Worm (Caenorhabditis elegans) whole organism, L2 larva: ENCODE data around the gene C23G10.11.

ENCODE experiments used
- C34F6.9 ChIP-seq: fragments of 150-350 bp; optimal IDR thresholded peaks from 2 replicates; lab custom pipeline; 2014; ENCODE audit warnings: missing biosample characterization, missing genetic modification characterization
- ZK546.5 ChIP-seq: sonication (generic microtip); optimal IDR thresholded peaks from 2 replicates; lab custom pipeline; 2017; ENCODE audit warnings: missing biosample characterization, missing genetic modification characterization
- alr-1 ChIP-seq: fragments of 150-350 bp; optimal IDR thresholded peaks from 2 replicates; lab custom pipeline; 2014; ENCODE audit warnings: missing biosample characterization, missing genetic modification characterization
- ama-1 ChIP-seq: fragments of 150-350 bp; optimal IDR thresholded peaks from 2 replicates; lab custom pipeline; 2018; ENCODE audit warnings: inconsistent platforms
- blmp-1 ChIP-seq: sonication (generic microtip); optimal IDR thresholded peaks from 2 replicates; lab custom pipeline; 2017; ENCODE audit warnings: missing genetic modification characterization, mild to moderate bottlenecking, missing compliant biosample characterization, antibody characterized with exemption, moderate library complexity; ENCODE audit not compliant: insufficient read depth
- ceh-82 ChIP-seq: fragments of 150-350 bp; optimal IDR thresholded peaks from 2 replicates; lab custom pipeline; 2014; ENCODE audit warnings: missing biosample characterization, missing genetic modification characterization
- dmd-4 ChIP-seq: sonication (generic microtip); optimal IDR thresholded peaks from 2 replicates; lab custom pipeline; 2017; ENCODE audit warnings: missing biosample characterization, missing genetic modification characterization
- elt-1 ChIP-seq: fragments of 150-350 bp; optimal IDR thresholded peaks from 2 replicates; lab custom pipeline; 2014; ENCODE audit warnings: missing biosample characterization, missing genetic modification characterization
- elt-3 ChIP-seq: sonication (generic microtip); optimal IDR thresholded peaks from 2 replicates; lab custom pipeline; 2017; ENCODE audit warnings: missing biosample characterization, missing genetic modification characterization
- fos-1 ChIP-seq: fragments of 150-350 bp; optimal IDR thresholded peaks from 2 replicates; lab custom pipeline; 2014; ENCODE audit warnings: missing biosample characterization, missing genetic modification characterization
- gmeb-1 ChIP-seq: fragments of 150-350 bp; optimal IDR thresholded peaks from 2 replicates; lab custom pipeline; 2014; ENCODE audit warnings: missing biosample characterization, missing genetic modification characterization
- lsy-2 ChIP-seq, 2 experiments: fragments of 150-350 bp in 1 of 2; sonication (generic microtip) in 1 of 2; optimal IDR thresholded peaks; 2 replicates each; lab custom pipeline; 2014 to 2017; ENCODE audit warnings: missing biosample characterization in 2 of 2, missing genetic modification characterization in 2 of 2
- mab-5 ChIP-seq: fragments of 150-350 bp; optimal IDR thresholded peaks from 2 replicates; lab custom pipeline; 2014; ENCODE audit warnings: missing biosample characterization, missing genetic modification characterization
- mdl-1 ChIP-seq, 2 experiments: fragments of 150-350 bp in 1 of 2; sonication (generic microtip) in 1 of 2; optimal IDR thresholded peaks; 2 replicates each; lab custom pipeline; 2017; ENCODE audit warnings: missing biosample characterization in 2 of 2, missing genetic modification characterization in 2 of 2
- nhr-10 ChIP-seq: sonication (generic microtip); optimal IDR thresholded peaks from 2 replicates; lab custom pipeline; 2017; ENCODE audit warnings: missing biosample characterization, missing genetic modification characterization
- nhr-11 ChIP-seq: fragments of 150-350 bp; optimal IDR thresholded peaks from 2 replicates; lab custom pipeline; 2014; ENCODE audit warnings: missing biosample characterization, missing genetic modification characterization
- nhr-129 ChIP-seq: fragments of 150-350 bp; optimal IDR thresholded peaks from 2 replicates; lab custom pipeline; 2014; ENCODE audit warnings: missing biosample characterization, missing genetic modification characterization
- nhr-21 ChIP-seq: fragments of 150-350 bp; optimal IDR thresholded peaks from 2 replicates; lab custom pipeline; 2014; ENCODE audit warnings: missing biosample characterization, missing genetic modification characterization
- nhr-23 ChIP-seq: fragments of 150-350 bp; optimal IDR thresholded peaks from 2 replicates; lab custom pipeline; 2014; ENCODE audit warnings: missing biosample characterization, missing genetic modification reagents, missing genetic modification characterization
- nhr-237 ChIP-seq: fragments of 150-350 bp; optimal IDR thresholded peaks from 2 replicates; lab custom pipeline; 2014; ENCODE audit warnings: missing biosample characterization, missing genetic modification characterization
- nhr-6 ChIP-seq: fragments of 150-350 bp; optimal IDR thresholded peaks from 2 replicates; lab custom pipeline; 2014; ENCODE audit warnings: missing biosample characterization, missing genetic modification characterization
- nhr-77 ChIP-seq: fragments of 150-350 bp; optimal IDR thresholded peaks from 2 replicates; lab custom pipeline; 2014; ENCODE audit warnings: missing biosample characterization, missing genetic modification characterization
- peb-1 ChIP-seq: fragments of 150-350 bp; optimal IDR thresholded peaks from 2 replicates; lab custom pipeline; 2014; ENCODE audit warnings: missing biosample characterization, missing genetic modification characterization
- sem-4 ChIP-seq: fragments of 150-350 bp; optimal IDR thresholded peaks from 2 replicates; lab custom pipeline; 2014; ENCODE audit warnings: missing biosample characterization, missing genetic modification reagents, missing genetic modification characterization
- sma-3 ChIP-seq: sonication (generic microtip); optimal IDR thresholded peaks from 2 replicates; lab custom pipeline; 2016; ENCODE audit warnings: missing genetic modification reagents, missing genetic modification characterization, missing compliant biosample characterization
- sma-9 ChIP-seq, 2 experiments: fragments of 150-350 bp in 1 of 2; sonication (generic microtip) in 1 of 2; optimal IDR thresholded peaks; 2 replicates each; lab custom pipeline; 2014 to 2016; ENCODE audit warnings: missing genetic modification characterization in 2 of 2, mild to moderate bottlenecking in 1 of 2, missing biosample characterization in 1 of 2, missing compliant biosample characterization in 1 of 2, missing genetic modification reagents in 1 of 2, moderate library complexity in 1 of 2
- snpc-4 ChIP-seq: fragments of 150-350 bp; optimal IDR thresholded peaks from 2 replicates; lab custom pipeline; 2014; ENCODE audit warnings: missing biosample characterization, missing genetic modification characterization
- unc-39 ChIP-seq: fragments of 150-350 bp; optimal IDR thresholded peaks from 2 replicates; lab custom pipeline; 2014; ENCODE audit warnings: missing biosample characterization, missing genetic modification characterization
- unc-55 ChIP-seq: fragments of 150-350 bp; sonication (generic microtip); optimal IDR thresholded peaks from 3 replicates; lab custom pipeline; 2014; ENCODE audit warnings: missing biosample characterization, missing genetic modification reagents, missing genetic modification characterization
- unc-62 ChIP-seq: fragments of 150-350 bp; optimal IDR thresholded peaks from 2 replicates; lab custom pipeline; 2014; ENCODE audit warnings: missing biosample characterization, missing genetic modification reagents, missing genetic modification characterization
- zag-1 ChIP-seq: fragments of 150-350 bp; optimal IDR thresholded peaks from 2 replicates; lab custom pipeline; 2014; ENCODE audit warnings: missing biosample characterization, missing genetic modification characterization
- ztf-11 ChIP-seq: sonication (generic microtip); optimal IDR thresholded peaks from 2 replicates; lab custom pipeline; 2017; ENCODE audit warnings: missing biosample characterization, missing genetic modification characterization

C23G10.11 gene

DNA sequence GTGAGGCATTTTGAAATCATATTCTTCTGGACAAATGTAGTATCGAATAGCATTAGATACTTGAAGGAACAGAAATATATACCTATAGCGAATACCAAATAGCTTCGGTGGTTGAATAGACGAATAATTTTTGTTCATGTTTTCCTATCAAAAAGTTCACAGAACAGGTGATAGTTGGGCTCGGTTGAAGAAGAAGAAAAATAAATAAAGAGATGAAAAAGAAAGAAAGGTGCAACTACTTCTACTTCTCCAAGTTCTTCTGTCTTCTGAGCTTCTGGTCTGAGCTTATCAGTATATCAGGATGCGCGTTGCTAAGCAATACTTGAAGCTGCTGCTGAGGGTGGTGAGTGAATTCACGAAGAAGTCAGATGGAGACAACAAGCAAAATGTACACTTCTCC is 1.5 kb downstream of the C23G10.11 start, which contains the start of gene C23G10.10:
Gene C23G10.10 (minus strand): TSS at position 101 of the 400 bp plus-strand sequence.
- no peak for TF ChIP-seq blmp-1
- TF ChIP-seq nhr-23 (tag; lab: Kevin White, UChicago) = no peak
- TF ChIP-seq unc-39 = no peak

ce11 chrIII:6210215-6210822 is 5.1 kb downstream of the C23G10.11 start:
- peak; percentile 8 for TF ChIP-seq snpc-4 (tag; lab: Kevin White, UChicago)
- TF ChIP-seq elt-3 (tag; lab: Kevin White, UChicago) = no peak
- TF ChIP-seq gmeb-1 (tag; lab: Kevin White, UChicago) = no peak
- TF ChIP-seq ceh-82 (tag; lab: Kevin White, UChicago) = no peak
- no peak for TF ChIP-seq sma-3 (GFP tag; lab: Kevin White, UChicago)
- TF ChIP-seq, all 48 proteins: peak for 1

ce11 chrIII:6208984-6209383 is 6.4 kb downstream of the C23G10.11 start, which contains the start of gene C23G10.1:
TSS of gene C23G10.1 (plus strand) at chrIII:6209284.
- TF ChIP-seq nhr-6 (no peak), mab-5 (tag; lab: Kevin White, UChicago) (no peak), nhr-129 (no peak), lsy-2 (tag; optimal IDR thresholded peaks at IDR 0.05; lab: Kevin White, UChicago) (no peak), nhr-21 (tag; lab: Kevin White, UChicago) (no peak), C34F6.9 (tag; lab: Kevin White, UChicago) (no peak), unc-62 (no peak)

- TF ChIP-seq sem-4 (tag; lab: Kevin White, UChicago) = no peak
- no peak for TF ChIP-seq elt-3 (tag; lab: Kevin White, UChicago)
- TF ChIP-seq dmd-4 (tag; lab: Kevin White, UChicago) = no peak
- no peak for TF ChIP-seq nhr-129
- no peak for TF ChIP-seq peb-1 (tag; lab: Kevin White, UChicago)
- TF ChIP-seq nhr-10 (tag; lab: Kevin White, UChicago) = no peak
- TF ChIP-seq fos-1 = no peak
- TF ChIP-seq mdl-1 (tag; optimal IDR thresholded peaks at IDR 0.05; lab: Kevin White, UChicago) = no peak
- TF ChIP-seq C34F6.9 (tag; lab: Kevin White, UChicago) = no peak
- no peak for TF ChIP-seq nhr-23 (tag; lab: Kevin White, UChicago)
These were observed 7.5 kb downstream of the C23G10.11 start, which contains the start of gene C23G10.2 for ce11 chrIII:6207881-6208280. TSS of gene C23G10.2 (plus strand) at chrIII:6208064.

DNA sequence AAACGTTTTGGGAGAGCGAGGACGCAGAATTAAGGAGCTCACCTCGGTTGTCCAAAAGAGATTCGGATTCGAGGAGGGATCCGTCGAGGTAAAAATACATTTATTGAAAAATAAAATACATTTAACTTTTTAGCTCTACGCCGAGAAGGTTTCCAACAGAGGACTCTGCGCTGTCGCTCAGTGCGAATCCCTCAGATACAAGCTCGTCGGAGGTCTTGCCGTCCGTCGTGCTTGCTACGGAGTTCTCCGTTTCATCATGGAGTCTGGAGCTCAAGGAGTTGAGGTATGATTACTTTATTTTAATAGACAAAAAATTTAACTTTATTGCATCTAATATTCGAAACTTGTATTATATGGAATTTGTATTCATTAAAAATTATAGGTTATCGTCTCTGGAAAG is 8.3 kb downstream of the C23G10.11 start:
- no peak for TF ChIP-seq C34F6.9 (tag; lab: Kevin White, UChicago)
- no peak for TF ChIP-seq nhr-10 (tag; lab: Kevin White, UChicago)
- no peak for TF ChIP-seq nhr-237 (tag; lab: Kevin White, UChicago)
- TF ChIP-seq ama-1 = no peak
- TF ChIP-seq unc-55 (GFP tag; lab: Kevin White, UChicago) = no peak
- no peak for TF ChIP-seq elt-1
- no peak for TF ChIP-seq alr-1 (tag; lab: Kevin White, UChicago)
- no peak for TF ChIP-seq ZK546.5 (tag; lab: Kevin White, UChicago)
- TF ChIP-seq nhr-11 (tag; lab: Kevin White, UChicago) = no peak
- TF ChIP-seq lsy-2 (tag; optimal IDR thresholded peaks at IDR 0.05; lab: Kevin White, UChicago) = no peak
- TF ChIP-seq nhr-77 (tag; lab: Kevin White, UChicago) = no peak
- no peak for TF ChIP-seq sma-9 (GFP tag; optimal IDR thresholded peaks at IDR 0.05; lab: Kevin White, UChicago)
- no peak for TF ChIP-seq sma-9 (tag; optimal IDR thresholded peaks at IDR 0.05; lab: Kevin White, UChicago)
- TF ChIP-seq zag-1 (tag; lab: Kevin White, UChicago) = no peak
- TF ChIP-seq ztf-11 = no peak
